Worm (Caenorhabditis elegans) whole organism, mixed stage, embryonic: ENCODE measurements around the gene M199.135.

ENCODE experiments used
- blmp-1 ChIP-seq: fragments of 150-350 bp; optimal IDR thresholded peaks from 2 replicates; lab custom pipeline; 2014; ENCODE audit warnings: missing biosample characterization, missing genetic modification characterization
- ceh-43 ChIP-seq: fragments of 200-800 bp; sonication (Bioruptor generic); optimal IDR thresholded peaks from 2 replicates; lab custom pipeline; 2018; ENCODE audit warnings: mild to moderate bottlenecking, missing genetic modification characterization, moderate library complexity, missing compliant biosample characterization
- elt-3 ChIP-seq: fragments of 150-350 bp; optimal IDR thresholded peaks from 2 replicates; lab custom pipeline; 2014; ENCODE audit warnings: missing biosample characterization, missing genetic modification characterization
- lsy-2 ChIP-seq: fragments of 150-350 bp; optimal IDR thresholded peaks from 2 replicates; lab custom pipeline; 2014; ENCODE audit warnings: missing biosample characterization, missing genetic modification characterization
- tbx-8 ChIP-seq: fragments of 200-800 bp; sonication (Bioruptor generic); optimal IDR thresholded peaks from 2 replicates; lab custom pipeline; 2018; ENCODE audit warnings: mild to moderate bottlenecking, missing genetic modification characterization, moderate library complexity, missing compliant biosample characterization
- ztf-11 ChIP-seq: fragments of 150-350 bp; optimal IDR thresholded peaks from 2 replicates; lab custom pipeline; 2014; ENCODE audit warnings: missing biosample characterization, missing genetic modification characterization

DNA sequence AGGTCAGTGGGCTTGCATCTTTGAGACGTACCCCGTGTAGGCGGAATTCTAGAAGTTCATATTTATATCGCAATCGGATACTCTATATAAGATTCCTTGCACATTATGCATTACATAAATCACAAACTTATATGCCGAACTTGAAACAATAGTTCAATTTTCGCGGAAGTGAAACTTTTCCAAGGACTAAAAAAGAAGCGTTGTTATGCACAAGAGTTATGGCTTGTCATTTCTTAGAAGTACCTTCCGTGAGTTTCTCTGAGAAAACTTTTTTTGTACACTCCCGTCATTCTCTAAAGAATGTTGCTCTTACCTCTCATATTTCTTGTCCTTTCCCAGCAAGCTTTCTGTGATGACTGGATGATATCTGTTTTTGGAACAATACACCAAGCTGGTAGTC is 4.0 kb downstream of the M199.135 start, which contains the start of gene M199.136:
- TF ChIP-seq elt-3 (tag; lab: Kevin White, UChicago) (no peak), tbx-8 (no peak), ceh-43 (GFP tag; lab: Kevin White, UChicago) (no peak), ztf-11 (no peak), blmp-1 (tag; lab: Kevin White, UChicago) (no peak), lsy-2 (no peak)
